Fruit fly (Drosophila melanogaster): ENCODE measurements around the gene gammaSnap2.

gammaSnap2 gene

DNA sequence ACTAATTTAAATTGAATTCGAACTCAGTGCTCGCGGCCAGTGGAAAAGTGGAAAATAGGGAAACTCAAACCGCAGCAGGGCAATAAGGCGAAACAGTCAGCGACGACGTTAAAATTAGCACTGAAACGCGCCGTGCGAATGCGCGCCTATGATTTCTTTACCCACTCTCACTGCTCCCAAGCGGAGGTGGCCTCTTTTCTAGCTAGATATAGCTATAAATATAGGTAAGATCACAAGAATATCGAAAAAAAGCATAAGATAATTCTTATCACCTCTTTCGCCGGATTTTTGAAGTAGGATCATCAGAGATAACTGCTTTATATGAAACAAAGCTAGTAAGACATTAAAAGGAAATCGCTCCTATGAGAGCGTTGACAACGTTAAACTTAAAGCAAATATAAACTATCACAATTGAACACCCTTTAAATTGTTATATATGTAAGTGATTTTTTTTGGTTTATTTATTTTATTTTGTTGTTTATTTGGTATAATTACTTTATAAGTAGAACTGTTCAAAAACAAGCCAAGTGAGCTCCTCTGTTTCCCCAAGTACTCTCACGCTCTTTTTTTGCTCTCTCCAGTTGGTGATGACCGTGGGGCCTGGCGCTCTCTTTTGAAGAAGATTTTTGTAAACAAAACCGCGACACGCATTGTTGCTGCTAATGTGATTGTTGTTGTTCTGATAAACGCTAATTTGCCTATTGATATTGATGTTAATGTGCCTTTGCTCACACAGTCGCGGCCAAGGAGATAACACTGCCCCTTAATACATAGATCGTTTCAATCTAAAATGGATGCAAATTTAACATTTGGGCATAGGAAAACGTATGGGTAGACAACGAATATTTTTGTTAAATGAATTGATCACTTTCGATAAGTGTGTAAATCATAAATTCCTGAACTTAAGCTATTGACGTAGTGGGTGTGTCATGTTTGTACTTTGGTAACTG lies 18.7 kb upstream of the gammaSnap2 start, which contains the start of gene tws (continued):
- TF ChIP-seq oc (tag; optimal IDR thresholded peaks at IDR 0.05) (peak; percentile 3), Dip2 (GFP tag; IDR thresholded peaks at IDR 0.05) (no peak), odd (GFP tag; optimal IDR thresholded peaks at IDR 0.05) (peak; percentile 52), mam (GFP tag; optimal IDR thresholded peaks at IDR 0.05) (peak; percentile 48), CG12219 (GFP tag; optimal IDR thresholded peaks at IDR 0.05) (peak; percentile 62), jumu (GFP tag; optimal IDR thresholded peaks at IDR 0.05) (no peak), ato (GFP tag; IDR thresholded peaks at IDR 0.05; ENCODE audit: partially characterized antibody) (no peak), nmo (GFP tag; optimal IDR thresholded peaks at IDR 0.05) (peak; percentile 23), Hsf (GFP tag; optimal IDR thresholded peaks at IDR 0.05) (peak; percentile 39), CG11560 (tag; IDR thresholded peaks at IDR 0.05) (no peak), sqz (GFP tag; optimal IDR thresholded peaks at IDR 0.05) (no peak), D (optimal IDR thresholded peaks at IDR 0.05) (no peak), D (GFP tag; optimal IDR thresholded peaks at IDR 0.05) (peak; percentile 42), dati (GFP tag; IDR thresholded peaks at IDR 0.05) (peak; percentile 50; the same call in 1 of the 2 replicates), CG6175 (GFP tag; IDR thresholded peaks at IDR 0.05) (0 out of 3 replicates have a peak, but pooled peaks have one; percentile 37), CG10274 (GFP tag; optimal IDR thresholded peaks at IDR 0.05) (no peak), CG1529 (GFP tag; optimal IDR thresholded peaks at IDR 0.05) (peak; percentile 24), CG6254 (GFP tag; optimal IDR thresholded peaks at IDR 0.05) (peak; percentile 54), gcm2 (GFP tag; optimal IDR thresholded peaks at IDR 0.05) (peak; percentile 2), Vsx1 (GFP tag; optimal IDR thresholded peaks at IDR 0.05) (peak; percentile 71), lmd (GFP tag; IDR thresholded peaks at IDR 0.05) (peak; percentile 51), CG3407 (GFP tag; optimal IDR thresholded peaks at IDR 0.05) (no peak), br (optimal IDR thresholded peaks at IDR 0.05) (no peak), corto (GFP tag; optimal IDR thresholded peaks at IDR 0.05) (peak; percentile 30), ATbp (GFP tag; optimal IDR thresholded peaks at IDR 0.05) (peak; percentile 49), gem (tag; optimal IDR thresholded peaks at IDR 0.05) (peak; percentile 67), Camta (GFP tag; optimal IDR thresholded peaks at IDR 0.05) (no peak), Sin3A (optimal IDR thresholded peaks at IDR 0.05) (no peak), fd3F (GFP tag; optimal IDR thresholded peaks at IDR 0.05) (peak; percentile 55), ftz-f1 (GFP tag; optimal IDR thresholded peaks at IDR 0.05) (peak; percentile 6), chif (GFP tag; optimal IDR thresholded peaks at IDR 0.05) (peak; percentile 15 to 41), fu2 (GFP tag; optimal IDR thresholded peaks at IDR 0.05) (peak; percentile 20), CG34376 (GFP tag; optimal IDR thresholded peaks at IDR 0.05) (peak; percentile 36), CG18262 (tag; optimal IDR thresholded peaks at IDR 0.05) (peak; percentile 57), pita (GFP tag; optimal IDR thresholded peaks at IDR 0.05) (no peak), Dad (GFP tag; optimal IDR thresholded peaks at IDR 0.05) (no peak), Bgb (GFP tag; IDR thresholded peaks at IDR 0.05; ENCODE audit: partially characterized antibody) (peak; percentile 46; the same call in 1 of the 2 replicates), nau (GFP tag; optimal IDR thresholded peaks at IDR 0.05) (peak; percentile 3), CG1233 (GFP tag; optimal IDR thresholded peaks at IDR 0.05) (peak; percentile 36), CG7372 (GFP tag; IDR thresholded peaks at IDR 0.05) (no peak), bcd (GFP tag; optimal IDR thresholded peaks at IDR 0.05) (peak; percentile 40), pho (GFP tag; optimal IDR thresholded peaks at IDR 0.05) (peak; percentile 48), Bteb2 (GFP tag; optimal IDR thresholded peaks at IDR 0.05) (no peak), CG6854 (GFP tag; optimal IDR thresholded peaks at IDR 0.05) (peak; percentile 53), Sry-β (GFP tag; optimal IDR thresholded peaks at IDR 0.05) (peak; percentile 95), knrl (GFP tag; IDR thresholded peaks at IDR 0.05; ENCODE audit: partially characterized antibody) (no peak), Dip3 (GFP tag; optimal IDR thresholded peaks at IDR 0.05) (peak; percentile 39), NC2β (GFP tag; optimal IDR thresholded peaks at IDR 0.05) (peak; percentile 16), CG1603 (tag; optimal IDR thresholded peaks at IDR 0.05) (peak; percentile 72)

All from whole organism, embryonic.